Worm (Caenorhabditis elegans) whole organism, L4 larva: Measurements from ENCODE around the gene clec-134.
"Not testable (repeated sequence)": the region's sequence is repeated elsewhere in the genome, so short reads cannot be mapped to it uniquely, and the experiment has no call there.

Source experiments
- D1046.2 ChIP-seq: fragments of 200-800 bp; sonication (Bioruptor generic); IDR thresholded peaks from 2 replicates; pipeline ENCODE4 v1.3.6; 2022; ENCODE audit warnings: missing genetic modification characterization, missing compliant biosample characterization
- F26F4.8 ChIP-seq: fragments of 200-800 bp; sonication (Bioruptor generic); conservative IDR thresholded peaks from 2 replicates; pipeline ENCODE4 v1.3.6; 2022; ENCODE audit warnings: missing genetic modification characterization, missing compliant biosample characterization
- F44E2.7 ChIP-seq: fragments of 200-800 bp; sonication (Bioruptor generic); IDR thresholded peaks from 2 replicates; pipeline ENCODE4 v2.1.2; 2022; ENCODE audit warnings: missing genetic modification characterization, missing compliant biosample characterization
- F49E8.2 ChIP-seq: sonication (generic microtip); optimal IDR thresholded peaks from 2 replicates; lab custom pipeline; 2016; ENCODE audit warnings: missing compliant biosample characterization, mild to moderate bottlenecking, missing genetic modification characterization, borderline replicate concordance
- R02D3.7 ChIP-seq: fragments of 150-350 bp; sonication (generic microtip); optimal IDR thresholded peaks from 3 replicates; lab custom pipeline; 2014; ENCODE audit warnings: missing biosample characterization, missing genetic modification characterization
- T20F7.1 ChIP-seq: fragments of 200-800 bp; sonication (Bioruptor generic); optimal IDR thresholded peaks from 2 replicates; lab custom pipeline; 2018; ENCODE audit warnings: mild to moderate bottlenecking, missing genetic modification characterization, missing compliant biosample characterization
- T26A8.4 ChIP-seq: fragments of 200-800 bp; sonication (Bioruptor generic); IDR thresholded peaks from 2 replicates; pipeline ENCODE4 v1.3.6; 2022; ENCODE audit warnings: missing genetic modification characterization, missing compliant biosample characterization
- Y105C5A.15 ChIP-seq: fragments of 200-800 bp; sonication (Bioruptor generic); IDR thresholded peaks from 2 replicates; pipeline ENCODE4 v1.3.6; 2022; ENCODE audit warnings: missing genetic modification characterization, missing compliant biosample characterization
- Y5F2A.4 ChIP-seq: fragments of 200-800 bp; sonication (Bioruptor generic); optimal IDR thresholded peaks from 2 replicates; lab custom pipeline; 2018; ENCODE audit warnings: mild to moderate bottlenecking, missing genetic modification characterization, missing compliant biosample characterization
- Y75B8A.6 ChIP-seq: fragments of 200-800 bp; sonication (Bioruptor generic); IDR thresholded peaks from 2 replicates; pipeline ENCODE4 v1.3.6; 2022; ENCODE audit warnings: missing genetic modification reagents, missing genetic modification characterization, missing compliant biosample characterization
- arid-1 ChIP-seq: fragments of 200-800 bp; sonication (Bioruptor generic); conservative IDR thresholded peaks from 2 replicates; pipeline ENCODE4 v1.3.6; 2022; ENCODE audit warnings: missing genetic modification reagents, missing genetic modification characterization, missing compliant biosample characterization
- ceh-44 ChIP-seq: fragments of 200-800 bp; sonication (Bioruptor generic); IDR thresholded peaks from 2 replicates; pipeline ENCODE4 v1.3.6; 2022; ENCODE audit warnings: missing genetic modification reagents, missing genetic modification characterization, missing compliant biosample characterization
- ceh-62 ChIP-seq: sonication (generic microtip); optimal IDR thresholded peaks from 2 replicates; lab custom pipeline; 2017; ENCODE audit warnings: missing biosample characterization, missing genetic modification characterization
- ces-1 ChIP-seq: fragments of 150-350 bp; sonication (generic microtip); optimal IDR thresholded peaks from 4 replicates; lab custom pipeline; 2014; ENCODE audit warnings: missing biosample characterization, missing genetic modification reagents, missing genetic modification characterization
- cey-2 ChIP-seq: sonication (generic microtip); optimal IDR thresholded peaks from 3 replicates; lab custom pipeline; 2017; ENCODE audit warnings: missing genetic modification characterization, mild to moderate bottlenecking, missing compliant biosample characterization, antibody characterized with exemption, borderline replicate concordance; ENCODE audit not compliant: insufficient read depth
- ctbp-1 ChIP-seq: fragments of 200-800 bp; sonication (Bioruptor generic); IDR thresholded peaks from 2 replicates; pipeline ENCODE4 v1.3.6; 2022; ENCODE audit warnings: missing genetic modification reagents, missing genetic modification characterization, missing compliant biosample characterization
- dmd-8 ChIP-seq: fragments of 200-800 bp; sonication (Bioruptor generic); IDR thresholded peaks from 2 replicates; pipeline ENCODE4 v1.3.6; 2022; ENCODE audit warnings: missing genetic modification characterization, missing compliant biosample characterization
- dmd-9 ChIP-seq: fragments of 200-800 bp; sonication (Bioruptor generic); IDR thresholded peaks from 2 replicates; pipeline ENCODE4 v1.3.6; 2022; ENCODE audit warnings: missing genetic modification reagents, missing genetic modification characterization, missing compliant biosample characterization
- duxl-1 ChIP-seq: sonication (generic microtip); optimal IDR thresholded peaks from 2 replicates; lab custom pipeline; 2016; ENCODE audit warnings: mild to moderate bottlenecking, missing genetic modification characterization, moderate library complexity, missing compliant biosample characterization; ENCODE audit not compliant: poor library complexity
- egl-43 ChIP-seq: fragments of 200-800 bp; sonication (Bioruptor generic); IDR thresholded peaks from 2 replicates; pipeline ENCODE4 v1.3.6; 2022; ENCODE audit warnings: missing genetic modification reagents, missing genetic modification characterization, missing compliant biosample characterization
- gei-8 ChIP-seq: fragments of 200-800 bp; sonication (Bioruptor generic); optimal IDR thresholded peaks from 2 replicates; lab custom pipeline; 2018; ENCODE audit warnings: mild to moderate bottlenecking, missing genetic modification characterization, missing compliant biosample characterization
- hlh-11 ChIP-seq: fragments of 200-800 bp; sonication (Bioruptor generic); optimal IDR thresholded peaks from 2 replicates; lab custom pipeline; 2018; ENCODE audit warnings: mild to moderate bottlenecking, missing genetic modification characterization, missing compliant biosample characterization
- hmg-1.1 ChIP-seq: fragments of 200-800 bp; sonication (Bioruptor generic); IDR thresholded peaks from 2 replicates; pipeline ENCODE4 v1.3.6; 2022; ENCODE audit warnings: missing genetic modification reagents, missing genetic modification characterization, missing compliant biosample characterization
- lim-7 ChIP-seq: fragments of 200-800 bp; sonication (Bioruptor generic); IDR thresholded peaks from 2 replicates; pipeline ENCODE4 v1.3.6; 2022; ENCODE audit warnings: missing genetic modification characterization, missing compliant biosample characterization
- lin-1 ChIP-seq: fragments of 200-800 bp; sonication (Bioruptor generic); IDR thresholded peaks from 2 replicates; pipeline ENCODE4 v1.3.6; 2022; ENCODE audit warnings: missing genetic modification reagents, missing genetic modification characterization, missing compliant biosample characterization
- lin-13 ChIP-seq: fragments of 150-350 bp; optimal IDR thresholded peaks from 2 replicates; lab custom pipeline; 2014; ENCODE audit warnings: missing biosample characterization, missing genetic modification reagents, missing genetic modification characterization
- madf-5 ChIP-seq, 2 experiments: fragments of 200-800 bp; sonication (Bioruptor generic); IDR thresholded peaks; 2 replicates each; pipeline ENCODE4 v1.3.6; 2022; ENCODE audit warnings: missing compliant biosample characterization in 2 of 2, missing genetic modification characterization in 2 of 2
- mdt-29 ChIP-seq: fragments of 200-800 bp; sonication (Bioruptor generic); IDR thresholded peaks from 2 replicates; pipeline ENCODE4 v1.3.6; 2022; ENCODE audit warnings: missing genetic modification reagents, missing genetic modification characterization, missing compliant biosample characterization
- mxl-3 ChIP-seq: fragments of 200-800 bp; sonication (Bioruptor generic); optimal IDR thresholded peaks from 2 replicates; lab custom pipeline; 2018; ENCODE audit warnings: mild to moderate bottlenecking, missing genetic modification characterization, missing compliant biosample characterization
- nhr-11 ChIP-seq: fragments of 150-350 bp; optimal IDR thresholded peaks from 2 replicates; lab custom pipeline; 2014; ENCODE audit warnings: missing biosample characterization, missing genetic modification characterization
- nhr-28 ChIP-seq: fragments of 150-350 bp; optimal IDR thresholded peaks from 2 replicates; lab custom pipeline; 2014; ENCODE audit warnings: missing biosample characterization, missing genetic modification characterization
- nhr-48 ChIP-seq: sonication (generic microtip); optimal IDR thresholded peaks from 2 replicates; lab custom pipeline; 2016; ENCODE audit warnings: mild to moderate bottlenecking, missing genetic modification characterization, missing compliant biosample characterization
- nhr-76 ChIP-seq: fragments of 150-350 bp; optimal IDR thresholded peaks from 2 replicates; lab custom pipeline; 2014; ENCODE audit warnings: missing biosample characterization, missing genetic modification characterization
- php-3 ChIP-seq: fragments of 200-800 bp; sonication (Bioruptor generic); IDR thresholded peaks from 2 replicates; pipeline ENCODE4 v1.3.6; 2022; ENCODE audit warnings: missing genetic modification reagents, missing genetic modification characterization, missing compliant biosample characterization
- rbr-2 ChIP-seq: sonication (generic microtip); optimal IDR thresholded peaks from 2 replicates; lab custom pipeline; 2016; ENCODE audit warnings: missing genotype, missing genetic modification characterization, missing compliant biosample characterization
- sdz-12 ChIP-seq: fragments of 200-800 bp; sonication (Bioruptor generic); optimal IDR thresholded peaks from 2 replicates; lab custom pipeline; 2018; ENCODE audit warnings: mild to moderate bottlenecking, missing genetic modification characterization, missing compliant biosample characterization
- skn-1 ChIP-seq: fragments of 150-350 bp; optimal IDR thresholded peaks from 2 replicates; lab custom pipeline; 2014; ENCODE audit warnings: missing biosample characterization, missing genetic modification characterization
- snpc-1.2 ChIP-seq: fragments of 200-800 bp; sonication (Bioruptor generic); IDR thresholded peaks from 2 replicates; pipeline ENCODE4 v1.3.6; 2022; ENCODE audit warnings: missing genetic modification reagents, missing genetic modification characterization, missing compliant biosample characterization
- spr-1 ChIP-seq: sonication (generic microtip); optimal IDR thresholded peaks from 2 replicates; lab custom pipeline; 2016; ENCODE audit warnings: mild to moderate bottlenecking, missing genetic modification characterization, missing compliant biosample characterization
- tag-97 ChIP-seq: fragments of 200-800 bp; sonication (Bioruptor generic); IDR thresholded peaks from 2 replicates; pipeline ENCODE4 v1.3.6; 2022; ENCODE audit warnings: missing genetic modification characterization, missing compliant biosample characterization
- unc-130 ChIP-seq: sonication (generic microtip); optimal IDR thresholded peaks from 2 replicates; lab custom pipeline; 2016; ENCODE audit warnings: missing genetic modification reagents, missing genetic modification characterization, missing compliant biosample characterization
- unc-62 ChIP-seq, 3 experiments: fragments of 150-350 bp in 1 of 3; sonication (generic microtip); optimal IDR thresholded peaks in 2 of 3; peaks in 1 of 3; 1 replicate in 1 of 3; 2 replicates in 2 of 3; lab custom pipeline; 2014 to 2017; ENCODE audit warnings: missing biosample characterization in 3 of 3, missing genetic modification characterization in 3 of 3, missing genetic modification reagents in 3 of 3, missing genotype in 1 of 3
- vab-7 ChIP-seq: fragments of 200-800 bp; sonication (Bioruptor generic); IDR thresholded peaks from 2 replicates; pipeline ENCODE4 v1.3.6; 2022; ENCODE audit warnings: missing genetic modification reagents, missing genetic modification characterization, missing compliant biosample characterization
- zfp-3 ChIP-seq: fragments of 200-800 bp; sonication (Bioruptor generic); conservative IDR thresholded peaks from 2 replicates; pipeline ENCODE4 v1.3.6; 2022; ENCODE audit warnings: missing genetic modification reagents, missing genetic modification characterization, missing compliant biosample characterization
- zip-11 ChIP-seq: fragments of 200-800 bp; sonication (Bioruptor generic); IDR thresholded peaks from 2 replicates; pipeline ENCODE4 v1.3.6; 2022; ENCODE audit warnings: missing genetic modification characterization, missing compliant biosample characterization
- zip-2 ChIP-seq: fragments of 150-350 bp; optimal IDR thresholded peaks from 2 replicates; lab custom pipeline; 2014; ENCODE audit warnings: missing biosample characterization, missing genetic modification characterization
- ztf-11 ChIP-seq: fragments of 150-350 bp; optimal IDR thresholded peaks from 2 replicates; lab custom pipeline; 2014; ENCODE audit warnings: missing biosample characterization, missing genetic modification characterization

The clec-134 gene

ce11 chrII:3562419-3562818, 17.4 kb upstream of the clec-134 start, which contains the start of gene W10G11.3:
Gene W10G11.3 (minus strand): TSS chrII:3562519.
- TF ChIP-seq cey-2 (tag; lab: Kevin White, UChicago) (no peak), ceh-62 (tag; lab: Kevin White, UChicago) (no peak), sdz-12 (GFP tag; lab: Kevin White, UChicago) (no peak), rbr-2 (tag; lab: Kevin White, UChicago) (no peak), R02D3.7 (tag; lab: Kevin White, UChicago) (no peak), Y75B8A.6 (no peak), ces-1 (GFP tag; lab: Kevin White, UChicago) (no peak), zip-11 (GFP tag; lab: Robert Waterston, UW) (no peak), nhr-28 (no peak), T20F7.1 (no peak), skn-1 (no peak), nhr-76 (tag; lab: Kevin White, UChicago) (no peak), gei-8 (GFP tag; lab: Kevin White, UChicago) (no peak), dmd-8 (no peak), nhr-11 (tag; lab: Kevin White, UChicago) (no peak), zip-2 (tag; lab: Kevin White, UChicago) (no peak), tag-97 (GFP tag; lab: Robert Waterston, UW) (no peak)

ce11 chrII:3567066-3567465, 12.8 kb upstream of the clec-134 start:
- TF ChIP-seq unc-62 (GFP tag; optimal IDR thresholded peaks at IDR 0.05 in 1 of 2; lab: Kevin White, UChicago) (peak in 1 of 2 experiments; percentile 91), unc-62 (tag; optimal IDR thresholded peaks at IDR 0.05; lab: Kevin White, UChicago) (no peak), ztf-11 (no peak)

ce11 chrII:3567576-3567975, 12.3 kb upstream of the clec-134 start:
- TF ChIP-seq hmg-1.1, result peak; percentile 59
- peak; percentile 87 for TF ChIP-seq lim-7 (GFP tag; lab: Robert Waterston, UW)
- TF ChIP-seq unc-62 (GFP tag; optimal IDR thresholded peaks at IDR 0.05 in 1 of 2; lab: Kevin White, UChicago), result peak in 1 of 2 experiments; percentile 66
- not testable (repeated sequence) for TF ChIP-seq unc-62 (tag; optimal IDR thresholded peaks at IDR 0.05; lab: Kevin White, UChicago)
- TF ChIP-seq nhr-48 (tag; lab: Kevin White, UChicago), result peak; percentile 55
- TF ChIP-seq egl-43, result peak; percentile 94
- peak; percentile 52 for TF ChIP-seq Y5F2A.4 (GFP tag; lab: Kevin White, UChicago)
- peak; percentile 57 for TF ChIP-seq unc-130
- TF ChIP-seq lin-1 (GFP tag; lab: Robert Waterston, UW), result 0 out of 2 replicates have a peak, but pooled peaks have one; percentile 43
- peak; percentile 55 for TF ChIP-seq lin-13 (GFP tag; lab: Kevin White, UChicago)
- TF ChIP-seq duxl-1 (tag; lab: Kevin White, UChicago), result peak; percentile 86
- TF ChIP-seq zfp-3, result peak; percentile 77
- 0 out of 2 replicates have a peak, but pooled peaks have one; percentile 29 for TF ChIP-seq php-3 (GFP tag; lab: Robert Waterston, UW)
- TF ChIP-seq F44E2.7, result 0 out of 2 replicates have a peak, but pooled peaks have one; percentile 69
- peak; percentile 84 for TF ChIP-seq vab-7 (GFP tag; lab: Robert Waterston, UW)
- TF ChIP-seq T26A8.4 (GFP tag; lab: Robert Waterston, UW), result peak; percentile 67
- peak; percentile 79 for TF ChIP-seq arid-1 (GFP tag; lab: Robert Waterston, UW)
- peak; percentile 21 for TF ChIP-seq F49E8.2 (tag; lab: Kevin White, UChicago)
- peak; percentile 65 for TF ChIP-seq spr-1 (tag; lab: Kevin White, UChicago)
- peak; percentile 55; the same call in 1 of the 2 replicates for TF ChIP-seq ceh-44
- peak; percentile 46 for TF ChIP-seq hlh-11
- peak; percentile 77 for TF ChIP-seq mdt-29 (GFP tag; lab: Robert Waterston, UW)
- TF ChIP-seq madf-5 (GFP tag; IDR thresholded peaks at IDR 0.05; lab: Robert Waterston, UW), result peak; percentile 20 to 83; a peak in 2 of 4 replicates
- peak; percentile 74 for TF ChIP-seq F26F4.8 (GFP tag; lab: Robert Waterston, UW)
- TF ChIP-seq snpc-1.2 (GFP tag; lab: Robert Waterston, UW), result peak; percentile 86
- TF ChIP-seq ctbp-1 (GFP tag; lab: Robert Waterston, UW), result peak; percentile 72; the same call in 1 of the 2 replicates
- TF ChIP-seq dmd-8, result peak; percentile 88
- TF ChIP-seq dmd-9 (GFP tag; lab: Robert Waterston, UW), result peak; percentile 56; the same call in 1 of the 2 replicates
- 0 out of 2 replicates have a peak, but pooled peaks have one; percentile 80 for TF ChIP-seq D1046.2 (GFP tag; lab: Robert Waterston, UW)
- peak; percentile 82 for TF ChIP-seq Y105C5A.15 (GFP tag; lab: Robert Waterston, UW)
- peak; percentile 16 for TF ChIP-seq mxl-3 (GFP tag; lab: Kevin White, UChicago)
